Fruit fly (Drosophila melanogaster) whole organism, pupa: ENCODE results near the gene pinta.

Experiments used
- CG10348 ChIP-seq: fragments of 200-800 bp; sonication (Bioruptor generic); IDR thresholded peaks from 2 replicates; pipeline ENCODE4 v1.3.6; 2022; ENCODE audit warnings: missing biosample characterization, missing genetic modification characterization
- CG12605 ChIP-seq: fragments of 200-800 bp; sonication (Bioruptor generic); IDR thresholded peaks from 2 replicates; pipeline ENCODE4 v1.3.6; 2022; ENCODE audit warnings: missing biosample characterization, missing genetic modification characterization
- CG13204 ChIP-seq: fragments of 200-800 bp; sonication (Bioruptor generic); optimal IDR thresholded peaks from 2 replicates; lab custom pipeline; 2018; ENCODE audit warnings: missing biosample characterization, mild to moderate bottlenecking, missing genetic modification characterization, moderate library complexity
- CG14655 ChIP-seq: fragments of 200-800 bp; sonication (Bioruptor generic); optimal IDR thresholded peaks from 3 replicates; lab custom pipeline; 2017; ENCODE audit warnings: mild to moderate bottlenecking, missing biosample characterization, missing genetic modification reagents, missing genetic modification characterization
- CG15710 ChIP-seq: fragments of 200-800 bp; sonication (Bioruptor generic); optimal IDR thresholded peaks from 2 replicates; lab custom pipeline; 2018; ENCODE audit warnings: missing biosample characterization, mild to moderate bottlenecking, missing genetic modification characterization, moderate library complexity
- CG17806 ChIP-seq: fragments of 200-800 bp; sonication (Bioruptor generic); optimal IDR thresholded peaks from 2 replicates; lab custom pipeline; 2018; ENCODE audit warnings: missing biosample characterization, mild to moderate bottlenecking, missing genetic modification characterization, moderate library complexity
- CG32121 ChIP-seq: fragments of 200-800 bp; sonication (Bioruptor generic); IDR thresholded peaks from 2 replicates; pipeline ENCODE4 v1.3.6; 2022; ENCODE audit warnings: missing biosample characterization, missing genetic modification characterization
- CG34367 ChIP-seq: fragments of 200-800 bp; sonication (Bioruptor generic); optimal IDR thresholded peaks from 2 replicates; lab custom pipeline; 2018; ENCODE audit warnings: missing biosample characterization, mild to moderate bottlenecking, missing genetic modification characterization
- CG4496 ChIP-seq: fragments of 200-800 bp; sonication (Bioruptor generic); IDR thresholded peaks from 3 replicates; pipeline ENCODE4 v1.3.6; 2022; ENCODE audit warnings: missing biosample characterization, missing genetic modification characterization
- CG8159 ChIP-seq: fragments of 200-800 bp; sonication (Bioruptor generic); optimal IDR thresholded peaks from 3 replicates; lab custom pipeline; 2018; ENCODE audit warnings: missing biosample characterization, mild to moderate bottlenecking, missing genetic modification characterization, moderate library complexity
- CG8301 ChIP-seq: fragments of 200-800 bp; sonication (Bioruptor generic); optimal IDR thresholded peaks from 2 replicates; lab custom pipeline; 2018; ENCODE audit warnings: missing biosample characterization, mild to moderate bottlenecking, missing genetic modification characterization
- CG9948 ChIP-seq: fragments of 200-800 bp; sonication (Bioruptor generic); optimal IDR thresholded peaks from 2 replicates; lab custom pipeline; 2018; ENCODE audit warnings: missing biosample characterization, mild to moderate bottlenecking, missing genetic modification characterization, moderate library complexity
- D1 ChIP-seq: fragments of 200-800 bp; sonication (Bioruptor generic); optimal IDR thresholded peaks from 2 replicates; lab custom pipeline; 2018; ENCODE audit warnings: missing biosample characterization, mild to moderate bottlenecking, missing genetic modification characterization, moderate library complexity
- EcR ChIP-seq: fragments of 200-800 bp; sonication (Bioruptor generic); optimal IDR thresholded peaks from 3 replicates; lab custom pipeline; 2019; ENCODE audit warnings: missing biosample characterization, missing genetic modification characterization, mild to moderate bottlenecking, moderate library complexity, missing genetic modification reagents
- Ets98B ChIP-seq: fragments of 200-800 bp; sonication (Bioruptor generic); IDR thresholded peaks from 2 replicates; pipeline ENCODE4 v1.3.6; 2022; ENCODE audit warnings: missing biosample characterization, missing genetic modification characterization
- Pif1A ChIP-seq: fragments of 200-800 bp; sonication (Bioruptor generic); optimal IDR thresholded peaks from 3 replicates; lab custom pipeline; 2016; ENCODE audit warnings: missing biosample characterization, missing genetic modification characterization
- Pif1B ChIP-seq: fragments of 200-800 bp; sonication (Bioruptor generic); optimal IDR thresholded peaks from 3 replicates; lab custom pipeline; 2016; ENCODE audit warnings: missing biosample characterization, missing genetic modification characterization
- Snoo ChIP-seq: fragments of 200-800 bp; sonication (Bioruptor generic); optimal IDR thresholded peaks from 3 replicates; lab custom pipeline; 2017; ENCODE audit warnings: missing biosample characterization, mild to moderate bottlenecking, missing genetic modification characterization, inconsistent platforms
- fd96Ca ChIP-seq: fragments of 200-800 bp; sonication (Bioruptor generic); IDR thresholded peaks from 3 replicates; pipeline ENCODE4 v1.3.6; 2022; ENCODE audit warnings: missing biosample characterization, missing genetic modification characterization
- gl ChIP-seq: fragments of 200-800 bp; sonication (Bioruptor generic); optimal IDR thresholded peaks from 2 replicates; lab custom pipeline; 2018; ENCODE audit warnings: missing biosample characterization, mild to moderate bottlenecking, missing genetic modification characterization
- rn ChIP-seq: fragments of 200-800 bp; sonication (Bioruptor generic); IDR thresholded peaks from 2 replicates; pipeline ENCODE4 v1.3.6; 2022; ENCODE audit warnings: missing biosample characterization, missing genetic modification characterization

pinta gene

DNA sequence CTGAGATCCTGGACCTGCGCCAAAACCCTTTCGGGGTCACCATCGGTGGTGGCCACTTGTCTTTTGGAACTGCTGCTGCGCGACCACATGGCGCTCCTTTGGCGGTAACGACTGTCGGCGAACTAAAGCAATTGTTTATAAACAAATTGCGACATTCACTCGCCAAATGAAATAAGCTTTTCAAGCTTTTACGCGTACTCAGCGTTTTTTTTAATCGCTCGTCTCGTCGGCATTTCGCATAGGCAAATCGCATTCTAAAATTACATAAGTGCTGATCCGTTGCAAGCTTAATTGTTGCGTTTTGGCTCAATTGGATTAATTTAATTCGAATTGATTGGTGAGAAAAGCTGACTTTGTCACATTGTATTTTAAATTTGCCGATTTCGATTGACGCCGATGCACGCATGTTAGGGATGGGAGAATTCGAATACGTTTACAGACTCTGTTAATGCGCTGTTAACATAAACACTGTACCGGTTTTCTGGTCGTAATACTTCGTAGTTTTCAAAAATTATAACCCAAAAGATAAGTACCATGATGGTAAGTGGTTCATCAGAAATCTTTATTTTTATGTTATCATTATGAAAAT lies at the start of gene pinta:
TSS of gene pinta (minus strand) at position 328 of the 589 bp plus-strand sequence.
- no peak for TF ChIP-seq CG14655 (GFP tag; lab: Kevin White, UChicago)
- TF ChIP-seq CG32121: no peak
- no peak for TF ChIP-seq CG8159 (tag; lab: Kevin White, UChicago)
- TF ChIP-seq CG17806: no peak
- no peak for TF ChIP-seq CG13204 (GFP tag; lab: Kevin White, UChicago)
- TF ChIP-seq CG8301 (tag; lab: Kevin White, UChicago): no peak
- no peak for TF ChIP-seq D1 (tag; lab: Kevin White, UChicago)
- no peak for TF ChIP-seq Ets98B (GFP tag; lab: Robert Waterston, UW)
- no peak for TF ChIP-seq CG15710 (tag; lab: Kevin White, UChicago)
- no peak for TF ChIP-seq gl (tag; lab: Kevin White, UChicago)
- TF ChIP-seq CG10348: no peak
- TF ChIP-seq fd96Ca (GFP tag; lab: Robert Waterston, UW): no peak
- no peak for TF ChIP-seq CG9948
- no peak for TF ChIP-seq EcR (GFP tag; lab: Kevin White, UChicago)
- TF ChIP-seq CG12605 (GFP tag; lab: Robert Waterston, UW): no peak
- TF ChIP-seq CG34367: no peak
- no peak for TF ChIP-seq Pif1A

dm6 chr3R:22470064-22470463 lies 45.3 kb upstream of the pinta start:
- TF ChIP-seq CG17806: no peak
- TF ChIP-seq CG10348: no peak
- TF ChIP-seq CG12605 (GFP tag; lab: Robert Waterston, UW): no peak
- no peak for TF ChIP-seq CG13204 (GFP tag; lab: Kevin White, UChicago)
- no peak for TF ChIP-seq gl (tag; lab: Kevin White, UChicago)
- no peak for TF ChIP-seq EcR (GFP tag; lab: Kevin White, UChicago)
- TF ChIP-seq CG9948: no peak
- no peak for TF ChIP-seq Pif1B (GFP tag; lab: Kevin White, UChicago)
- no peak for TF ChIP-seq CG8301 (tag; lab: Kevin White, UChicago)
- no peak for TF ChIP-seq CG34367
- no peak for TF ChIP-seq fd96Ca (GFP tag; lab: Robert Waterston, UW)
- no peak for TF ChIP-seq rn (GFP tag; lab: Robert Waterston, UW)

dm6 chr3R:22468829-22469487 lies 44.2 kb upstream of the pinta start:
- TF ChIP-seq rn (GFP tag; lab: Robert Waterston, UW) (no peak), Pif1B (GFP tag; lab: Kevin White, UChicago) (peak; percentile 47), fd96Ca (GFP tag; lab: Robert Waterston, UW) (peak; percentile 77), CG15710 (tag; lab: Kevin White, UChicago) (peak; percentile 71), CG13204 (GFP tag; lab: Kevin White, UChicago) (no peak), CG8159 (tag; lab: Kevin White, UChicago) (peak; percentile 78), gl (tag; lab: Kevin White, UChicago) (no peak), CG12605 (GFP tag; lab: Robert Waterston, UW) (peak; percentile 48; the same call in 1 of the 2 replicates), CG17806 (no peak), Ets98B (GFP tag; lab: Robert Waterston, UW) (peak; percentile 60), CG10348 (no peak), CG32121 (peak; percentile 36; the same call in 1 of the 2 replicates), CG9948 (peak; percentile 65), CG34367 (peak; percentile 55), EcR (GFP tag; lab: Kevin White, UChicago) (no peak), CG14655 (GFP tag; lab: Kevin White, UChicago) (no peak), CG8301 (tag; lab: Kevin White, UChicago) (no peak), Pif1A (no peak), Snoo (no peak), D1 (tag; lab: Kevin White, UChicago) (no peak), CG4496 (GFP tag; lab: Robert Waterston, UW) (peak; percentile 77)
- TF ChIP-seq, all 21 proteins: peak for 10

DNA sequence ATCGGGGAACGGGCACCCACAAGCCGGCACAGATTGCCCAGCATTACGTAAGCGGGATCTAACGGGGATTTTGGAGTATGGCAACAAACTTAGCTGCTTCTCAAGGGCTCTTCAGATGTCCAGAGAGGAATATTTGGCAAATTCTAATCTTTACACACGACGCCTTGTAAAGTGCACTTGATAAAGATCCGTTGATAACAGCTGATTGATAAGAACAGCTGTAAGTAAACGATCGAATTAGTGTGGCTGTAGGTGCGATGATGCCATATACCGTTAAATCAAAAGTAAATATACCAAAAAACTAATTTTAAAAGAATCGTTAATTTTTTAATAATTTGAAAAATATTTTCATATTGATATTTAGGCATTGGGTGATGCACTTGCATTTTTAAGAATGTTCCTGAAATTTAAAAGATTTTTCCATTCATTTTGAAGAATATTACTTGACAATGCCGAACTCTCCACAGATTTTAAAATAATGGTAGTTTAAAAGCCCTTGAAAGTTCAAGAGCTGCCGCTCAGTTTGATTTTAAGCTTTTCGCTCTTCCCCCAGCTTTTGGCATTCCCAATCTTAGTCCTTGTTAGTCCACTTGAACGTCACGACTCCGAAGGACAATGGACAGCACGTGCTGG lies 43.3 kb upstream of the pinta start, which contains the start of the genes CG5377 and Nrx-1:
TSS of gene CG5377 (minus strand) at position 219 of the 633 bp plus-strand sequence.
TSS of gene Nrx-1 (plus strand) at position 574 of the 633 bp plus-strand sequence.
- TF ChIP-seq CG12605 (GFP tag; lab: Robert Waterston, UW) (no peak), CG15710 (tag; lab: Kevin White, UChicago) (no peak), CG13204 (GFP tag; lab: Kevin White, UChicago) (no peak), CG32121 (no peak), EcR (GFP tag; lab: Kevin White, UChicago) (no peak), CG4496 (GFP tag; lab: Robert Waterston, UW) (no peak), CG17806 (no peak), CG14655 (GFP tag; lab: Kevin White, UChicago) (no peak), gl (tag; lab: Kevin White, UChicago) (no peak), D1 (tag; lab: Kevin White, UChicago) (no peak), Pif1B (GFP tag; lab: Kevin White, UChicago) (no peak), CG8301 (tag; lab: Kevin White, UChicago) (no peak)

DNA sequence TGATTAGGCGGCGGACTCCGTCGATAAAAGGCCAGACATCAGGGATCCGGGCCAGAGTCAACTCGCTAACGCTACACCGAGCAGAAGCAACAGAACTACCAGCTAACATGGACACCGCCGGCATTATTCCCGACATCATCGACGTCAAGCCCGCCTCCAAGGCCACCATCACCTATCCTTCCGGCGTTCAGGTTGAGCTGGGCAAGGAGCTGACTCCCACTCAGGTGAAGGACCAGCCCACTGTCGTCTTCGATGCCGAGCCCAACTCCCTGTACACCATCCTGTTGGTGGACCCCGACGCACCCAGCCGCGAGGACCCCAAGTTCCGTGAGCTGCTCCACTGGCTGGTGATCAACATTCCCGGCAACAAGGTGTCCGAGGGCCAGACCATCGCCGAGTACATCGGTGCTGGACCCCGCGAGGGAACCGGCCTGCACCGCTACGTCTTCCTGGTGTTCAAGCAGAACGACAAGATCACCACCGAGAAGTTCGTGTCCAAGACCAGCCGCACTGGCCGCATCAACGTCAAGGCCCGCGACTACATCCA lies 41.3 kb upstream of the pinta start, which contains the start of gene Pebp1:
TSS of gene Pebp1 (plus strand) at position 51 of the 547 bp plus-strand sequence.
- TF ChIP-seq CG8301 (tag; lab: Kevin White, UChicago) (no peak), rn (GFP tag; lab: Robert Waterston, UW) (no peak), CG17806 (no peak), D1 (tag; lab: Kevin White, UChicago) (no peak), CG15710 (tag; lab: Kevin White, UChicago) (no peak), CG13204 (GFP tag; lab: Kevin White, UChicago) (no peak), CG4496 (GFP tag; lab: Robert Waterston, UW) (no peak), CG34367 (no peak), Ets98B (GFP tag; lab: Robert Waterston, UW) (no peak), CG9948 (no peak), Pif1B (GFP tag; lab: Kevin White, UChicago) (no peak)
